Worm (Caenorhabditis elegans): Measurements from ENCODE around the gene F43G6.8.
A peak's percentile ranks its signal among the peaks of the same experiment; 100 is the strongest.

The F43G6.8 gene

DNA sequence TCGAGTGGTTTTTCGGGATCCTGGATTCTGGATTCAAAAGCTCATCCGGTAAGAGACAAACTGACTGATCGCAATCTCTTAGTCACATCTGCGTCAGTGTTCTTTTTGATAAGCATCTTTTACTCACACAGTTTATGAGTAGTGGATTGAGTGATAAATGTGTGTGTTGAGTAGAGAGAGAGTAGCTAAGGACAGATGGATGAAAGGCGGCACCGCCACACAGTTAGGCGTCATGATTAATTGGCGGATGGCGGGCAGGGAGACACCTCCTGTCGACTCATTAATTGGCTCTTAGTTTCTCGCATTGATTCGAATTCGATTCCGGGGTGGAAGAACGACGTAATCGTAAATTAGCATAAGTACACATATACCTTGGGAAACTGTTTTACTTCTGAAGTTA is 19.5 kb downstream of the F43G6.8 start:
- no peak for TF ChIP-seq somi-1 (GFP tag; optimal IDR thresholded peaks at IDR 0.05)

- TF ChIP-seq ceh-27 (GFP tag; optimal IDR thresholded peaks at IDR 0.05) (no peak), ztf-3 (GFP tag; optimal IDR thresholded peaks at IDR 0.05) (no peak), gei-17 (GFP tag; optimal IDR thresholded peaks at IDR 0.05) (no peak)
Observed at ce11 chrII:11790458-11790857, 23.4 kb downstream of the F43G6.8 start, which contains the start of gene F43G6.4. Gene F43G6.4, plus strand, starts transcription at chrII:11790758.

DNA sequence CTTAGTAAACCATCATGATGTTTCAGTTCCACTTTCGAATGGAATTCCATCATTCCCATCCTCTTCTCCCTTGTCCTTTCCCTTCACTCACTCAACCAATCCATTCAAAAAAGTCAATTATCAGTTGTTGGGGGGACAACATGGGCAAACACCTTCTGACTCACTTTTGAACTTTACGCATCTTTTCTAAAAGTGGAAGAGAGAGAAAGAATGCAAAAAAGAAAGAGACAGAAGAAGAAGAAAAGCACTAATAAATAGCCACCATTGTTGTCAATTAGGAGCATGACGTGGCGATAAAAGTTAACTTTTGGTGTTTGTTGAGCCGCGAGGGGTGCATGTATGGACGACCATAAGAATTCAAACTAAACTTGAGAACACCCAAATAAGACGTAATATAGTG is 25.9 kb downstream of the F43G6.8 start:
- TF ChIP-seq lin-26 (GFP tag; IDR thresholded peaks at IDR 0.05) (no peak), dox-1 (GFP tag; IDR thresholded peaks at IDR 0.05) (no peak), T26A5.8 (tag; optimal IDR thresholded peaks at IDR 0.05) (no peak), ccch-3 (GFP tag; optimal IDR thresholded peaks at IDR 0.05) (no peak), attf-3 (GFP tag; conservative IDR thresholded peaks at IDR 0.05) (no peak), ceh-27 (GFP tag; optimal IDR thresholded peaks at IDR 0.05) (no peak), hsf-1 (GFP tag; IDR thresholded peaks at IDR 0.05) (no peak), dpff-1 (tag; optimal IDR thresholded peaks at IDR 0.05) (no peak), nhr-27 (tag; optimal IDR thresholded peaks at IDR 0.05) (no peak), lin-35 (GFP tag; optimal IDR thresholded peaks at IDR 0.05) (no peak), F49E8.2 (tag; optimal IDR thresholded peaks at IDR 0.05; ENCODE audit: insufficient read depth) (no peak), nhr-80 (tag; optimal IDR thresholded peaks at IDR 0.05) (no peak), Y53F4B.3 (GFP tag; IDR thresholded peaks at IDR 0.05) (no peak), hmg-1.2 (GFP tag; IDR thresholded peaks at IDR 0.05) (no peak), ets-4 (GFP tag; optimal IDR thresholded peaks at IDR 0.05) (no peak), F10E7.11 (tag; optimal IDR thresholded peaks at IDR 0.05) (no peak), Y79H2A.3 (GFP tag; conservative IDR thresholded peaks at IDR 0.05) (no peak), rcor-1 (GFP tag; IDR thresholded peaks at IDR 0.05) (no peak), ztf-28 (GFP tag; IDR thresholded peaks at IDR 0.05) (no peak)

DNA sequence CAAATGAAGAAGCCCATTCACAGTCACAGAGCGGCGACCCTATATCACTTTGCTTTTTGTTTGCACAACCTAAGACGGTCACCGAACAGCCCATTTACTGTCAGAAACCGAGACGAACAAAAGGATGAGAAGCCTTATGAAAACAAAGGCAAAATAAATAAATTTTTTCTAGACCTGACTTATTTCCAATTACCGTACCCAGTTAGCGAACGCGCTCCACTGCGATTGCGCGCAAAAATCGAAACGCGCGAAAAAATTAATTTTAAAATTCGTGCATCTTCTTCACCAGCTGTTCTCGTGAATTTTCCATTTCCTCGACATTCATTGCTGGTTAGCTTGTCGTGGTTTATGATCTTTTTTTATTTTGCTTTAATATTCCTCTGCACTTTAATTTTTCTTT is 31.4 kb downstream of the F43G6.8 start, which contains the start of gene F43G6.16:
Gene F43G6.16, minus strand, starts transcription at position 141 of the 400 bp plus-strand sequence.
- no peak for TF ChIP-seq F55B11.4 (tag; optimal IDR thresholded peaks at IDR 0.05; ENCODE audit: borderline replicate concordance, insufficient read depth)
- no peak for TF ChIP-seq ztf-3 (GFP tag; optimal IDR thresholded peaks at IDR 0.05)
- no peak for TF ChIP-seq nhr-120 (GFP tag; IDR thresholded peaks at IDR 0.05)
- no peak for TF ChIP-seq ccch-3 (GFP tag; optimal IDR thresholded peaks at IDR 0.05)
- peak; percentile 99 for TF ChIP-seq lsl-1 (GFP tag; optimal IDR thresholded peaks at IDR 0.05)
- peak; percentile 95 for TF ChIP-seq F49E8.2 (tag; optimal IDR thresholded peaks at IDR 0.05; ENCODE audit: insufficient read depth)
- TF ChIP-seq ceh-40 (GFP tag; IDR thresholded peaks at IDR 0.05) = no peak
- no peak for TF ChIP-seq F22D6.2 (tag; optimal IDR thresholded peaks at IDR 0.05)
- no peak for TF ChIP-seq C06A6.2 (GFP tag; conservative IDR thresholded peaks at IDR 0.05)
- peak; percentile 98 for TF ChIP-seq efl-1 (GFP tag; optimal IDR thresholded peaks at IDR 0.05)
- no peak for TF ChIP-seq F10E7.11 (tag; optimal IDR thresholded peaks at IDR 0.05)
- TF ChIP-seq pha-4 (tag; optimal IDR thresholded peaks at IDR 0.05) = no peak
- TF ChIP-seq nhr-80 (tag; optimal IDR thresholded peaks at IDR 0.05) = no peak
- TF ChIP-seq gei-17 (GFP tag; optimal IDR thresholded peaks at IDR 0.05) = no peak
- no peak for TF ChIP-seq ceh-79 (tag; optimal IDR thresholded peaks at IDR 0.05)
- no peak for TF ChIP-seq ztf-26 (tag; optimal IDR thresholded peaks at IDR 0.05)
- TF ChIP-seq K12H6.12 (tag; optimal IDR thresholded peaks at IDR 0.05) = no peak
- no peak for TF ChIP-seq unc-62 (GFP tag; optimal IDR thresholded peaks at IDR 0.05)
- peak; percentile 100 for TF ChIP-seq madf-8 (GFP tag; conservative IDR thresholded peaks at IDR 0.05)
- 0 out of 2 replicates have a peak, but pooled peaks have one; percentile 50 for TF ChIP-seq nfyb-1 (GFP tag; IDR thresholded peaks at IDR 0.05)
- TF ChIP-seq F23B12.7 (tag; optimal IDR thresholded peaks at IDR 0.05; ENCODE audit: insufficient read depth) = peak; percentile 74
- TF ChIP-seq B0336.3 (GFP tag; IDR thresholded peaks at IDR 0.05) = peak; percentile 78; the same call in 1 of the 2 replicates
- TF ChIP-seq mxl-1 (tag; optimal IDR thresholded peaks at IDR 0.05) = no peak
- TF ChIP-seq mes-4 (tag; optimal IDR thresholded peaks at IDR 0.05) = no peak
- no peak for TF ChIP-seq T07F8.4 (tag; optimal IDR thresholded peaks at IDR 0.05)
- TF ChIP-seq ZK185.1 (tag; optimal IDR thresholded peaks at IDR 0.05; ENCODE audit: poor library complexity, severe bottlenecking) = no peak
- peak; percentile 77 for TF ChIP-seq pbrm-1 (GFP tag; IDR thresholded peaks at IDR 0.05)
- no peak for TF ChIP-seq F57A8.1 (GFP tag; optimal IDR thresholded peaks at IDR 0.05)
- TF ChIP-seq dpff-1 (tag; optimal IDR thresholded peaks at IDR 0.05) = no peak
